Worm (Caenorhabditis elegans) whole organism, dauer: ENCODE results near the gene cht-3.

Source experiments
- unc-62 ChIP-seq: sonication (generic microtip); optimal IDR thresholded peaks from 2 replicates; lab custom pipeline; 2017; ENCODE audit warnings: missing biosample characterization, missing genetic modification reagents, missing genetic modification characterization

cht-3 gene

ce11 chrIV:6986835-6987234 is 16.6 kb upstream of the cht-3 start, which contains the start of gene prkl-1:
Gene prkl-1, minus strand, starts transcription at chrIV:6986935.
- no peak for TF ChIP-seq unc-62 (GFP tag; lab: Kevin White, UChicago)

ce11 chrIV:6991070-6991469 is 12.4 kb upstream of the cht-3 start:
- no peak for TF ChIP-seq unc-62 (GFP tag; lab: Kevin White, UChicago)

ce11 chrIV:6997918-6998317 is 5.5 kb upstream of the cht-3 start:
- TF ChIP-seq unc-62 (GFP tag; lab: Kevin White, UChicago), result no peak

DNA sequence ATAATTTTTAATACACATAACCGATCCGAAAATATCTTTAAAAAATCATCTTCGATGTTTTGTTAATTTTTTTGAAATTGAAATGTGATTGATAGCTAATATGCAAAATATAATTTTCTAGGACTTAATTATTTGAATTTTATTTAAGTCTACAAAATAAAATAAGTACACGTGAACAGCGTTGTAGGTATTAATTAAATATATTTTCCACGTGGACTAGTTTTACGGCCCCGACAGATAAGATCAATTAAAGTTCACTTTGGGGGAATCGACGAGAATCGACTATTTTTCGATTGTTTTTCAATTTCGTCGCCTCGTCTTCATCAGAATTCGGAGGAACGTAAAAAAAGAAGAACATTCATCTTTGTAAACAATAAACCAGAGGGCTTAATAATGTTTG is 4.2 kb upstream of the cht-3 start, which contains the start of gene C25A8.5:
C25A8.5 (plus strand) TSS at position 301 of the 400 bp plus-strand sequence.
- TF ChIP-seq unc-62 (GFP tag; lab: Kevin White, UChicago), result no peak

ce11 chrIV:7009531-7009930 is 6.1 kb downstream of the cht-3 start, which contains the start of gene C25A8.2:
Gene C25A8.2, plus strand, starts transcription at chrIV:7009831.
- TF ChIP-seq unc-62 (GFP tag; lab: Kevin White, UChicago), result no peak

DNA sequence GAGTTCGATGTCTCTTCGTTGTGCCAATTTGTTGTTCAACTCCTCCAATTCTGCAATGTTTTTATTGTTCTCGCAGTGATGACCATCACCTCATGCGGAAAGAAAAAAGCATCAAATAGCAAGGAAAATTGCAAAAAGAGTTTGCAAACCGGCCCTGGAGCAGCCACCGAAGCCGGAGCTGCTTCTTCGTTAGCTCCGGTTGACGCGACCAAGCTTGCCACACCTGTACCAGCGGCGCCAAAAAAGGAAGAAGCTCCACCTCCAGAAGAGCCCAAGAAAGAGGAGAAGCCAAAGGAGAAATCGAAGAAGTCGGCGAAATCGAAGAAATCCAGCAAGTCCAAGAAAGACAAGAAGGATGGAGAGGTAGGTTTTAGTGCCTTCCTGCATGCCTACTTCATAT is 6.8 kb downstream of the cht-3 start:
- TF ChIP-seq unc-62 (GFP tag; lab: Kevin White, UChicago), result no peak

DNA sequence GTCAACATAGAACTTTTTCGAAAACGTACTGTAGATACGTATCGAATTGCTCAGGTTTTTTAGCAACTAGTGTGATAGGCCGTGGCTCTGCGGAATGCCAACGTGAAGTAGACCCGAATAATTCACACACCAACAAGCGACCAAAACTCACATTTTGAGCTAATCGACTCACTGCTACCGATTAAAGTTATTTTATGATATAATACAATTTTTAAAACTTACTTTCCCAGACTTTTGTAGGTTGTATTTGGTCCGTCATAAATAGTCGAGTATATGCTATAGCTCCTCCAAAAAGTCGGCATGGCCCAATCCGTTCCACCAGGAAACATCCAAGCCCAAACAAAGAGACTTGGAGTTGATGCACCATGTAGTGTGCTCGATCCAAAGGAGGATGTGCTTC is 7.4 kb downstream of the cht-3 start, which contains the start of gene C25A8.1:
C25A8.1 (plus strand) TSS at position 301 of the 400 bp plus-strand sequence.
- TF ChIP-seq unc-62 (GFP tag; lab: Kevin White, UChicago), result no peak

ce11 chrIV:7011728-7012127 is 8.3 kb downstream of the cht-3 start, which contains the start of gene trxr-1:
Gene trxr-1, plus strand, starts transcription at chrIV:7011954.
- TF ChIP-seq unc-62 (GFP tag; lab: Kevin White, UChicago), result no peak

DNA sequence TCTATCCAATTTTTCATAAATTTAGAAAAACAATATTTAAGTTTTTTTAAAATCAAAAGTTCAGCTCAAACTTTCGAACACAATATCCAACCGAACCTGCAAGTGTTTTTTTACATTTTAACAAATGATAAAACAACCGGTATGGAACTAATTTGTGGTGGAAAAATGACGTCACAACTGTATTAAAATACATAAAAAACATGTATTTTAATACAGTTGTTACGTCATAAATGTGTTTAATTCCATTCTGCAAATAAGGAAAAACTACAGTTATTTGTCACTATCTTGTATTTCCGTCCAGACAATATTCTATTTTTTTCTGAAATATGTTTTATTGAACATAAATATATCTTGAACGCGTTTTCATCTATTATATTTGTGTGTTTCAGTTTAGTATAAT is 8.8 kb downstream of the cht-3 start:
- no peak for TF ChIP-seq unc-62 (GFP tag; lab: Kevin White, UChicago)

DNA sequence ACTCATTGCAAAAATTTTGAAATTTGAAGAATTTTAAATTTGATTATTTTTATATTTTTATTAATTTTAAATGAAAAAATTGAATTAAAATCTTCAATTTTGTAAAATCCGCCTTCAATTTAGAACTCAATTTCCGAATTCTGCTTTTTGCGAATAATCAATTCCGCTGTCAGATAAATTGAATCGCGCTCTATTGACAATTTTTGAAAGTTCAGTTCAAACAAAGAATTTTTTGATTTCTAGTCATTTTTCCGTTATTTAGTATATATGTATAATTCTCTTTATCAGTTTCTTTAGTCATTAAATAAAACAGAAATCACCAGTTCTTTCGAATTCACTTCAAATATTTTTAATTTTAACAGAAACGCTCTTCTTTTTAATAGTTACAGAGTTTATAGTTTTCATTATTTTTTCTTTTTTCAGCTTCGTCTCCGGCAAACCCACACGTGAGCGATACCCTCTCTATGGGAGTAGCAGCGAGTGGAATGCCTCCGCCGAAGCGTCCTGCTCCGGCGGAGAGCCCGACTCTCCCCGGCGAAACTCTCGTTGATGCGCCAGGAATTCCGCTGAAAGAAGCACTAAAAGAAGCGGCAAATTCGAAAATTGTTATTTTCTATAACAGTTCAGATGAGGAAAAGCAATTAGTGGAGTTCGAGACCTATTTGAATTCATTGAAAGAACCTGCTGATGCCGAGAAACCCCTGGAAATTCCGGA is 9.5 kb downstream of the cht-3 start:
- TF ChIP-seq unc-62 (GFP tag; lab: Kevin White, UChicago), result no peak

ce11 chrIV:7016502-7016901 is 13.1 kb downstream of the cht-3 start:
- TF ChIP-seq unc-62 (GFP tag; lab: Kevin White, UChicago), result no peak

DNA sequence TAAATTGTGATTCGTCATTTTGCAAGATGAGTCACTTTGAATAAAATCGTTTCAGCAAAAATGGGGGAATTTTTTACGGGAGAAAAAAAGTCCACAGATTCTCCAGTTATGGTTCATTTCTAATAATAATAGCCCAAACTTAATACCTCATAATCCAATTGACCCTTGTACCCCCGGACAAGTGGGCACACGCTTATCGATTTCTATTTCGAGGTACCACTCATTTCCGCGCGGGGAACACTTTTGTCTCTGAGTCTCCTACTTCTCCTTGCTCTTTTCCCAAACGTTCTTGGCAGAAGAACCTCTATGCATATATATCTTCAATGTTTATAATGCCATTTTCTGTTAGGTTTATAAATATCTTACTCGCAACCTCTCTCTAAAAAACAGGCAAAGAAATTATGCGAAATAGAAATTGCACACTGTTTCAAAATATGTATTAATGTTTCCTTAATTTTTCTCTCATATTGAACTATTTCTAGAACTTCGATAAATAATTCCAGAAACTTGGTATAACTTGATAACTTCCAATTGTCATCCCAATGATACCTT is 13.8 kb downstream of the cht-3 start, which contains the start of gene gldi-4:
gldi-4 (plus strand) TSS at position 502 of the 552 bp plus-strand sequence.
- no peak for TF ChIP-seq unc-62 (GFP tag; lab: Kevin White, UChicago)

DNA sequence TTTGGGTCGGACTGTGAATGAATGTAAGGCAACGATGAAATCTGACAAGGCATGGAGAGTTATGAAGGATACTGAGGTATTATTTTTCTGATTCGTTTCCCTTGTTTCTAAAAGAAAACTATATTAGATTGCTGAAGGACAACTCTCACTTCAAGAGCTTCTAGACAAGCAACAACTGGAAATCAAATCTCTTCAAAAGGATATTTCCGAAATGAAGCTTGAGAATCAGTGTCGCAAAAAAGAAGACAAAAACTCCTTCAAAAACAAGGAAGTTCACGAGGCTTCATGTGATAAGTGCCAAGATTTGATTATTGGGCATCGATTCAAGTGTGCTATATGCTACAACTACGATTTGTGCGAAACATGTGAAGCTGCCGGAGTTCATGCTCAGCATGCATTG is 15.2 kb downstream of the cht-3 start:
- TF ChIP-seq unc-62 (GFP tag; lab: Kevin White, UChicago), result no peak

ce11 chrIV:7020630-7021029 is 17.2 kb downstream of the cht-3 start:
- no peak for TF ChIP-seq unc-62 (GFP tag; lab: Kevin White, UChicago)

DNA sequence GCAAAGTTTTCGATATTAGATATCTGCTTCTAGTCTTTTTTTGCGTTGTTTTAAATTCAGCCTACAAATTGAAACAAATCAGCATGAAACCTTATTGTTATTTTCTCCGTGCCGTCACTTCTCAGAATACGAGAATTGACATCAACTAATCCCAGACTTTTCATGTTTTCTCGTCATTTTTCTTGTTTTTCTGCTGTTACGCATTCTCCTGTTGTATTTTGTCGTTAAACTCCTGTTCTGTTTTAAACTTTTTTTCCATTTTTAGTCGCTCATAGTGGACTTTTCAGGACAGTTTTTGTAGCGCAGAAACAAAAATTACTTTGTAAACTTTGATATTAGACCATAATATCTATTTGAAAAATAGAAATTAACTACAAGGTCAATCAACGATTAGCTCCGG is 18.8 kb downstream of the cht-3 start:
- TF ChIP-seq unc-62 (GFP tag; lab: Kevin White, UChicago), result no peak

DNA sequence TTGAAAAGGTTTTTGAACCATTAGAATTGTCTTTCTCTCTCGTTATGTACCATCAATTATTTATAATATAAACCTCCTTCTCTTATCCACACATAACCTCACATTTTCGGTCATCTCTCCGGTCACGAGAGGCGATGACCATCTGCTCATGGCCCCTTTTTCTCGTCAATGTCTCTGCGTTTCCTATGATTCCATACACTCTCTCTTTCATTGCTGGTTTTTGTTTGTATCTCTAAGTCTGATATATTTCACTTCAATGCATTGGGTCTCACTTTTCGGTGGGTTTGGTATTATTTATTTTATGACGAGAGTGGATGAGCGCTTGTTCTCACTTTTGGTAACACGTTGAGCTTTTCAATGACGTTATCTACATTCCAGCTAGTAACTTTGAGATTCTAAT is 19.6 kb downstream of the cht-3 start:
- no peak for TF ChIP-seq unc-62 (GFP tag; lab: Kevin White, UChicago)

DNA sequence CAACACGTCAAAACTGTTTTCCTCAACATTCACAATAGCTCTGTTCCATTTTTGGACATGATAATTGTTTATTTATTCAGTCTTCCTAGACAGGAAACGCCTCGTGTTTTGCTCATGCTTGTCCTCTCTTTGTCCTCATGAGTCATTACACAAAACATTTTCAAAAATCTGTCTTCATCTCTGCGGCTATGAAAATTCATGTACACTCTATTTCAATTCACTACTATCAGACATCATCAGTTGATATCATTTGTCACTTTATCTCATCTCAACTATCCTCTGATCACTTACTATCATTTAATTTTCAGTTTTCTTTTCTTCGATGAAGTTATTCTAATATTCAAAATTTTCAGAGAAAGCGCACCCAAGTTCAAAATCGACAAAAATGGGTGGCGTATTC is 20.4 kb downstream of the cht-3 start, which contains the start of gene adah-1:
adah-1 (plus strand) TSS at position 354 of the 400 bp plus-strand sequence.
- no peak for TF ChIP-seq unc-62 (GFP tag; lab: Kevin White, UChicago)
